Fruit fly (Drosophila melanogaster) whole organism, prepupa: Measurements from ENCODE around the gene Art4.

ENCODE experiments used
- CG10631 ChIP-seq: fragments of 200-800 bp; sonication (Bioruptor generic); optimal IDR thresholded peaks from 2 replicates; lab custom pipeline; 2016; ENCODE audit warnings: missing biosample characterization, missing genetic modification characterization
- CG10669 ChIP-seq: fragments of 200-800 bp; sonication (Bioruptor generic); optimal IDR thresholded peaks from 3 replicates; lab custom pipeline; 2018; ENCODE audit warnings: missing biosample characterization, mild to moderate bottlenecking, missing genetic modification characterization, moderate library complexity
- CG11294 ChIP-seq: fragments of 200-800 bp; sonication (Bioruptor generic); IDR thresholded peaks from 2 replicates; pipeline ENCODE4 v1.3.6; 2022; ENCODE audit warnings: missing biosample characterization, missing genetic modification characterization
- CG11902 ChIP-seq: fragments of 200-800 bp; sonication (Bioruptor generic); optimal IDR thresholded peaks from 3 replicates; lab custom pipeline; 2016; ENCODE audit warnings: missing biosample characterization, missing genetic modification characterization
- CG15336 ChIP-seq: fragments of 200-800 bp; sonication (Bioruptor generic); IDR thresholded peaks from 2 replicates; pipeline ENCODE4 v1.3.6; 2022; ENCODE audit warnings: missing biosample characterization, missing genetic modification characterization
- CG1621 ChIP-seq: fragments of 200-800 bp; sonication (Bioruptor generic); optimal IDR thresholded peaks from 3 replicates; lab custom pipeline; 2018; ENCODE audit warnings: missing biosample characterization, mild to moderate bottlenecking, missing genetic modification characterization
- CG3032 ChIP-seq: fragments of 200-800 bp; optimal IDR thresholded peaks from 2 replicates; lab custom pipeline; 2019; ENCODE audit warnings: missing biosample characterization, mild to moderate bottlenecking, missing genetic modification characterization, moderate library complexity
- CG31627 ChIP-seq: fragments of 200-800 bp; sonication (Bioruptor generic); optimal IDR thresholded peaks from 3 replicates; lab custom pipeline; 2016; ENCODE audit warnings: missing biosample characterization, missing genetic modification characterization
- CG32006 ChIP-seq: fragments of 200-800 bp; sonication (Bioruptor generic); optimal IDR thresholded peaks from 3 replicates; lab custom pipeline; 2017; ENCODE audit warnings: missing biosample characterization, mild to moderate bottlenecking, missing genetic modification characterization
- CG6163 ChIP-seq: fragments of 200-800 bp; sonication (Bioruptor generic); IDR thresholded peaks from 3 replicates; pipeline ENCODE4 v1.3.6; 2022; ENCODE audit warnings: missing biosample characterization, missing genetic modification characterization
- CG6276 ChIP-seq: fragments of 200-800 bp; sonication (Bioruptor generic); optimal IDR thresholded peaks from 2 replicates; lab custom pipeline; 2017; ENCODE audit warnings: missing biosample characterization, mild to moderate bottlenecking, missing genetic modification characterization
- CG6792 ChIP-seq: fragments of 200-800 bp; sonication (Bioruptor generic); optimal IDR thresholded peaks from 3 replicates; lab custom pipeline; 2016; ENCODE audit warnings: missing biosample characterization, missing genetic modification characterization
- CG6808 ChIP-seq: fragments of 200-800 bp; sonication (Bioruptor generic); optimal IDR thresholded peaks from 3 replicates; lab custom pipeline; 2017; ENCODE audit warnings: missing biosample characterization, missing genetic modification characterization, mild to moderate bottlenecking, moderate library complexity, missing genetic modification reagents
- CG6854 ChIP-seq: fragments of 200-800 bp; sonication (Bioruptor generic); optimal IDR thresholded peaks from 2 replicates; lab custom pipeline; 2017; ENCODE audit warnings: missing biosample characterization, mild to moderate bottlenecking, missing genetic modification characterization
- CG7368 ChIP-seq: fragments of 200-800 bp; sonication (Bioruptor generic); optimal IDR thresholded peaks from 3 replicates; lab custom pipeline; 2016; ENCODE audit warnings: missing biosample characterization, missing genetic modification characterization
- CG8119 ChIP-seq: fragments of 200-800 bp; sonication (Bioruptor generic); IDR thresholded peaks from 3 replicates; pipeline ENCODE4 v1.3.6; 2022; ENCODE audit warnings: missing biosample characterization, missing genetic modification characterization
- Eip75B ChIP-seq: fragments of 200-800 bp; sonication (Bioruptor generic); optimal IDR thresholded peaks from 3 replicates; lab custom pipeline; 2016; ENCODE audit warnings: missing biosample characterization, missing genetic modification characterization
- Eip78C ChIP-seq: fragments of 200-800 bp; sonication (Bioruptor generic); peaks from one replicate; lab custom pipeline; 2016; ENCODE audit warnings: missing biosample characterization, missing genetic modification characterization
- Ets96B ChIP-seq: fragments of 200-800 bp; optimal IDR thresholded peaks from 2 replicates; lab custom pipeline; 2019; ENCODE audit warnings: missing biosample characterization, mild to moderate bottlenecking, missing genetic modification characterization, moderate library complexity
- Gug ChIP-seq: fragments of 200-800 bp; sonication (Bioruptor generic); IDR thresholded peaks from 2 replicates; pipeline ENCODE4 v1.3.6; 2022; ENCODE audit warnings: missing biosample characterization, missing genetic modification characterization
- Hr38 ChIP-seq: sonication (Bioruptor generic); optimal IDR thresholded peaks from 2 replicates; lab custom pipeline; 2016; ENCODE audit warnings: missing biosample characterization, missing genetic modification characterization
- Hr39 ChIP-seq: fragments of 200-800 bp; sonication (Bioruptor generic); optimal IDR thresholded peaks from 2 replicates; lab custom pipeline; 2016; ENCODE audit warnings: missing biosample characterization, missing genetic modification characterization
- Hr4 ChIP-seq: fragments of 200-800 bp; sonication (Bioruptor generic); optimal IDR thresholded peaks from 3 replicates; lab custom pipeline; 2016; ENCODE audit warnings: missing biosample characterization, missing genetic modification characterization
- Lpt ChIP-seq: fragments of 200-800 bp; sonication (Bioruptor generic); optimal IDR thresholded peaks from 3 replicates; lab custom pipeline; 2016; ENCODE audit warnings: missing biosample characterization, missing genetic modification characterization
- Met ChIP-seq: fragments of 200-800 bp; sonication (Bioruptor generic); optimal IDR thresholded peaks from 3 replicates; lab custom pipeline; 2016; ENCODE audit warnings: missing biosample characterization, missing genetic modification characterization
- OdsH ChIP-seq: fragments of 200-800 bp; sonication (Bioruptor generic); optimal IDR thresholded peaks from 3 replicates; lab custom pipeline; 2016; ENCODE audit warnings: missing biosample characterization, missing genetic modification characterization
- Smox ChIP-seq: fragments of 200-800 bp; sonication (Bioruptor generic); optimal IDR thresholded peaks from 3 replicates; lab custom pipeline; 2016; ENCODE audit warnings: missing biosample characterization, missing genetic modification characterization
- Sox14 ChIP-seq: fragments of 200-800 bp; sonication (Bioruptor generic); optimal IDR thresholded peaks from 3 replicates; lab custom pipeline; 2016; ENCODE audit warnings: missing biosample characterization, missing genetic modification characterization
- Sox15 ChIP-seq: fragments of 200-800 bp; sonication (Bioruptor generic); optimal IDR thresholded peaks from 3 replicates; lab custom pipeline; 2016; ENCODE audit warnings: missing biosample characterization, missing genetic modification characterization
- achi ChIP-seq: fragments of 200-800 bp; sonication (Bioruptor generic); optimal IDR thresholded peaks from 3 replicates; lab custom pipeline; 2016; ENCODE audit warnings: missing biosample characterization, missing genetic modification characterization
- acj6 ChIP-seq: fragments of 200-800 bp; sonication (Bioruptor generic); optimal IDR thresholded peaks from 3 replicates; lab custom pipeline; 2016; ENCODE audit warnings: missing biosample characterization, missing genetic modification characterization
- cyc ChIP-seq: fragments of 200-800 bp; sonication (Bioruptor generic); optimal IDR thresholded peaks from 3 replicates; lab custom pipeline; 2016; ENCODE audit warnings: missing biosample characterization, missing genetic modification characterization
- dac ChIP-seq: fragments of 200-800 bp; sonication (Bioruptor generic); optimal IDR thresholded peaks from 2 replicates; lab custom pipeline; 2017; ENCODE audit warnings: missing biosample characterization, mild to moderate bottlenecking, missing genetic modification characterization
- eg ChIP-seq: fragments of 200-800 bp; sonication (Bioruptor generic); IDR thresholded peaks from 3 replicates; pipeline ENCODE4 v1.3.6; 2022; ENCODE audit warnings: missing biosample characterization, missing genetic modification characterization
- esn ChIP-seq: fragments of 200-800 bp; sonication (Bioruptor generic); optimal IDR thresholded peaks from 2 replicates; lab custom pipeline; 2016; ENCODE audit warnings: missing biosample characterization, mild to moderate bottlenecking, missing genetic modification characterization, moderate library complexity
- fd59A ChIP-seq: fragments of 200-800 bp; sonication (Bioruptor generic); optimal IDR thresholded peaks from 2 replicates; lab custom pipeline; 2017; ENCODE audit warnings: missing biosample characterization, mild to moderate bottlenecking, missing genetic modification characterization, missing genetic modification reagents
- fkh ChIP-seq: fragments of 200-800 bp; sonication (Bioruptor generic); optimal IDR thresholded peaks from 3 replicates; lab custom pipeline; 2017; ENCODE audit warnings: missing biosample characterization, mild to moderate bottlenecking, missing genetic modification characterization, moderate library complexity
- lz ChIP-seq: fragments of 200-800 bp; sonication (Bioruptor generic); optimal IDR thresholded peaks from 3 replicates; lab custom pipeline; 2016; ENCODE audit warnings: missing biosample characterization, missing genetic modification characterization
- net ChIP-seq: fragments of 200-800 bp; sonication (Bioruptor generic); optimal IDR thresholded peaks from 3 replicates; lab custom pipeline; 2016; ENCODE audit warnings: missing biosample characterization, missing genetic modification characterization
- salr ChIP-seq, 2 experiments: fragments of 200-800 bp; sonication (Bioruptor generic); optimal IDR thresholded peaks; 3 replicates each; lab custom pipeline; 2016 to 2018; ENCODE audit warnings: missing biosample characterization in 2 of 2, missing genetic modification characterization in 2 of 2, mild to moderate bottlenecking in 1 of 2
- spab ChIP-seq: fragments of 200-800 bp; sonication (Bioruptor generic); optimal IDR thresholded peaks from 2 replicates; lab custom pipeline; 2017; ENCODE audit warnings: missing biosample characterization, mild to moderate bottlenecking, missing genetic modification characterization, missing genetic modification reagents
- ss ChIP-seq, 2 experiments: fragments of 200-800 bp; sonication (Bioruptor generic); optimal IDR thresholded peaks; 2 replicates in 1 of 2; 3 replicates in 1 of 2; lab custom pipeline; 2017 to 2018; ENCODE audit warnings: mild to moderate bottlenecking in 2 of 2, missing biosample characterization in 2 of 2, missing genetic modification characterization in 2 of 2, moderate library complexity in 1 of 2
- svp ChIP-seq: fragments of 200-800 bp; sonication (Bioruptor generic); peaks from one replicate; lab custom pipeline; 2016; ENCODE audit warnings: missing biosample characterization, missing genetic modification characterization
- vri ChIP-seq: fragments of 200-800 bp; sonication (Bioruptor generic); optimal IDR thresholded peaks from 3 replicates; lab custom pipeline; 2016; ENCODE audit warnings: missing biosample characterization, mild to moderate bottlenecking, missing genetic modification characterization

Gene Art4

DNA sequence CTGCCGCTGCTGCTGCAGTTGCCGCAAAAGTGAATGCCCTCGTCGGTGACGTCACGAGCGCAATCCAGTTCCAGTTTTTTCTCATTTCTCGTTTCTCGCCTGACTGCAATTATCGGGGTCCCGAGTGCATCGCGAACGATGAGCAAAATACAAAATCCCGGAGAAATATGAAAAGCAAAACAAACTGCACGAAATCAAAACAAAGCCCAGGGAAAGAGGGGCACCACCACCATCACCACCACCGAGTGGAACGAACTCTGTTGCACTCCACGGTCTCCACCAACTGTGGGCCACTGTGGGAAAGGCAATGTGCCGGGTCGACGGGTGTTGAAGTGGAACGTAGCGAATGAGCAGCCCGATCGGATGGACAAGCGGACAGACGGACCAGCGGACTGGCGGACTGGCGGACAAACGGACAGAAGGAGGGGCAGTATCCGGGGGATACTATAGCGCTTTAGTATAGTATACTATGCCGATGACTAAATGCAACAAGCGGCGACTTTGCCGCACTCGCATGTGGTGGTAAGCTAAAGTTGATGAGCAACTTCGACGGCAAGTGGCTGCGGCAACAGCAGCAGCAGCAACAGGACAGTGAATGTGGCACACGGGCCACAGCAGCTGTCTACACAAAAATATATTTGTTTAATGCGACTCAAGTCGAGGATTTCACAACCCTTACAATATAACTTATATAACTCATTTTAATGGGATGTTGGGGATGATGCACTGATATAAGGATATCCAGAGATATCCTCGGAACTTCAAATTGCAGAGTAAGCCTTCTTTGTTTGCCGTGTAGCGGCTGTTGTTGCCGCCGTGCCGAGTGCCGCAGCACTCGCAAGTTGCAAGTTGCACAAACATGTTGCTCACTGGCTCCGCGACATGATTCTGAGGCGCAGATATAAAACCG lies 24.4 kb downstream of the Art4 start (continued):
- TF ChIP-seq esn (peak; percentile 88), CG11902 (GFP tag; lab: Kevin White, UChicago) (peak; percentile 63), Sox15 (GFP tag; lab: Kevin White, UChicago) (peak; percentile 52), achi (peak; percentile 91), fd59A (GFP tag; lab: Kevin White, UChicago) (peak; percentile 83), Hr39 (GFP tag; lab: Kevin White, UChicago) (peak; percentile 87), OdsH (GFP tag; lab: Kevin White, UChicago) (peak; percentile 89), CG6808 (GFP tag; lab: Kevin White, UChicago) (peak; percentile 79), CG6276 (peak; percentile 91), fkh (GFP tag; lab: Kevin White, UChicago) (no peak), CG11294 (peak; percentile 79), svp (GFP tag; lab: Kevin White, UChicago) (peak; percentile 94), CG10631 (GFP tag; lab: Kevin White, UChicago) (peak; percentile 94), vri (GFP tag; lab: Kevin White, UChicago) (peak; percentile 64), Lpt (GFP tag; lab: Kevin White, UChicago) (peak; percentile 89), Sox14 (peak; percentile 95), lz (GFP tag; lab: Kevin White, UChicago) (peak; percentile 87), spab (GFP tag; lab: Kevin White, UChicago) (peak; percentile 83), CG6163 (GFP tag; lab: Robert Waterston, UW) (peak; percentile 92), Eip78C (GFP tag; lab: Kevin White, UChicago) (peak; percentile 97), cyc (GFP tag; lab: Kevin White, UChicago) (peak; percentile 85), eg (GFP tag; lab: Robert Waterston, UW) (peak; percentile 94), CG15336 (peak; percentile 94), Eip75B (peak; percentile 90), Hr4 (GFP tag; lab: Kevin White, UChicago) (peak; percentile 94), net (peak; percentile 91), Gug (peak; percentile 82), Smox (GFP tag; lab: Kevin White, UChicago) (peak; percentile 86), Ets96B (peak; percentile 87)

DNA sequence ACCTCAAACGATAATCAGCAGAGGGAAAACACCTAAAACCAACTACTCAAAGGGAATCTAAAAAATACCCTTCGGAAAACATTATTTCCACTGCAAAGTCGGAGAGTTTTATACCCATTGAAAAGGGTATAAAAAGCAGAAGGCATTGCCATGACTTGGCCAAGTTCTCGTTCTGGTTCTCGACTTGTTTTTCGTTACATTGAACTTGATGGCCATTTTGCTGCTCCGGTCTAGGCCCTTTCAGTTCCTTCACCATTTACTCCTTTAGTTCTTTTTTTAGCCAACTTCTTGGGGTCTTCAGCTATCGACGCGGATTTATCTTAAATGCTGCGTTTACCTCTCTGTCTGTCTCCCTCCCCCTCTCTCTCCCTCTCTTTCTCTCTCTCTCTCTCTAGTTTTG lies 25.9 kb downstream of the Art4 start:
- TF ChIP-seq salr (GFP tag; optimal IDR thresholded peaks at IDR 0.05; lab: Kevin White, UChicago) (no peak), acj6 (no peak), CG10669 (GFP tag; lab: Kevin White, UChicago) (no peak), CG11902 (GFP tag; lab: Kevin White, UChicago) (no peak), CG1621 (tag; lab: Kevin White, UChicago) (no peak), CG31627 (GFP tag; lab: Kevin White, UChicago) (no peak), CG32006 (GFP tag; lab: Kevin White, UChicago) (no peak), svp (GFP tag; lab: Kevin White, UChicago) (no peak), Hr4 (GFP tag; lab: Kevin White, UChicago) (no peak), Hr38 (GFP tag; lab: Kevin White, UChicago) (no peak), Ets96B (peak; percentile 7), CG3032 (tag; lab: Kevin White, UChicago) (peak; percentile 17), ss (GFP tag; optimal IDR thresholded peaks at IDR 0.05; lab: Kevin White, UChicago) (peak in 1 of 2 experiments; percentile 43), spab (GFP tag; lab: Kevin White, UChicago) (peak; percentile 4), CG6792 (no peak), CG6854 (GFP tag; lab: Kevin White, UChicago) (no peak), dac (GFP tag; lab: Kevin White, UChicago) (no peak), CG10631 (GFP tag; lab: Kevin White, UChicago) (no peak), Met (no peak), Eip78C (GFP tag; lab: Kevin White, UChicago) (peak; percentile 51), CG8119 (GFP tag; lab: Robert Waterston, UW) (no peak), CG7368 (GFP tag; lab: Kevin White, UChicago) (no peak), esn (no peak), fd59A (GFP tag; lab: Kevin White, UChicago) (peak; percentile 13)
